Worm (Caenorhabditis elegans) whole organism, L4/young adult: ENCODE measurements around the gene tba-4.
A peak's percentile ranks its signal among the peaks of the same experiment; 100 is the strongest.
"Not testable (repeated sequence)": the region's sequence is repeated elsewhere in the genome, so short reads cannot be mapped to it uniquely, and the experiment has no call there.

ENCODE experiments used
- W03F9.2 ChIP-seq: fragments of 150-350 bp; optimal IDR thresholded peaks from 2 replicates; lab custom pipeline; 2014; ENCODE audit warnings: missing biosample characterization, missing genetic modification characterization
- dao-5 ChIP-seq: sonication (generic microtip); optimal IDR thresholded peaks from 2 replicates; lab custom pipeline; 2016; ENCODE audit warnings: missing genotype, missing genetic modification characterization, moderate library complexity, missing compliant biosample characterization
- him-1 ChIP-seq: sonication (generic microtip); optimal IDR thresholded peaks from 2 replicates; lab custom pipeline; 2016; ENCODE audit warnings: missing genotype, missing genetic modification reagents, missing genetic modification characterization, missing compliant biosample characterization

tba-4 gene

ce11 chrII:10904379-10904778 lies 14.1 kb upstream of the tba-4 start, which contains the start of gene sra-12:
Gene sra-12 (minus strand): TSS chrII:10904479.
- TF ChIP-seq W03F9.2, dao-5, him-1 (tag; lab: Kevin White, UChicago): not testable (repeated sequence)

- TF ChIP-seq dao-5 (tag; lab: Kevin White, UChicago), result no peak
- no peak for TF ChIP-seq W03F9.2 (tag; lab: Kevin White, UChicago)
- no peak for TF ChIP-seq him-1 (tag; lab: Kevin White, UChicago)
Observed at ce11 chrII:10910219-10910618, 8.3 kb upstream of the tba-4 start, which contains the start of gene sra-11. Gene sra-11 (minus strand): TSS chrII:10910319.

ce11 chrII:10912995-10913394 lies 5.5 kb upstream of the tba-4 start:
- no peak for TF ChIP-seq dao-5 (tag; lab: Kevin White, UChicago)
- TF ChIP-seq W03F9.2 (tag; lab: Kevin White, UChicago), result no peak
- TF ChIP-seq him-1 (tag; lab: Kevin White, UChicago), result no peak

- TF ChIP-seq him-1 (tag; lab: Kevin White, UChicago), result no peak
- no peak for TF ChIP-seq W03F9.2 (tag; lab: Kevin White, UChicago)
- no peak for TF ChIP-seq dao-5 (tag; lab: Kevin White, UChicago)
Observed at ce11 chrII:10914366-10914765, 4.1 kb upstream of the tba-4 start, which contains the start of gene F44F4.15. Gene F44F4.15 (plus strand): TSS chrII:10914666.

- TF ChIP-seq W03F9.2 (tag; lab: Kevin White, UChicago) (no peak), dao-5 (tag; lab: Kevin White, UChicago) (no peak), him-1 (tag; lab: Kevin White, UChicago) (no peak)
Observed at ce11 chrII:10915732-10916131, 2.8 kb upstream of the tba-4 start, which contains the start of gene F44F4.9. Gene F44F4.9 (minus strand): TSS chrII:10915832.

- no peak for TF ChIP-seq dao-5 (tag; lab: Kevin White, UChicago)
- no peak for TF ChIP-seq W03F9.2 (tag; lab: Kevin White, UChicago)
- TF ChIP-seq him-1 (tag; lab: Kevin White, UChicago), result no peak
Observed at ce11 chrII:10917174-10917573, 1.3 kb upstream of the tba-4 start, which contains the start of gene F44F4.10. Gene F44F4.10 (minus strand): TSS chrII:10917274.

ce11 chrII:10922874-10923273 lies 4.4 kb downstream of the tba-4 start, which contains the start of gene Y19D2B.1:
Gene Y19D2B.1 (minus strand): TSS chrII:10922974.
- not testable (repeated sequence) for TF ChIP-seq dao-5, W03F9.2, him-1 (tag; lab: Kevin White, UChicago)

ce11 chrII:10923948-10924347 lies 5.4 kb downstream of the tba-4 start, which contains the start of gene Y19D2B.2:
Gene Y19D2B.2 (plus strand): TSS chrII:10924248.
- TF ChIP-seq him-1 (tag; lab: Kevin White, UChicago), result no peak
- TF ChIP-seq dao-5 (tag; lab: Kevin White, UChicago), result no peak
- TF ChIP-seq W03F9.2 (tag; lab: Kevin White, UChicago), result no peak

- no peak for TF ChIP-seq W03F9.2 (tag; lab: Kevin White, UChicago)
- no peak for TF ChIP-seq him-1 (tag; lab: Kevin White, UChicago)
- TF ChIP-seq dao-5 (tag; lab: Kevin White, UChicago), result no peak
Observed at ce11 chrII:10924669-10925068, 6.2 kb downstream of the tba-4 start.

ce11 chrII:10925804-10926570 lies 7.5 kb downstream of the tba-4 start, which contains the start of gene metr-1:
Gene metr-1 (plus strand): TSS chrII:10926561.
- TF ChIP-seq W03F9.2 (tag; lab: Kevin White, UChicago), result peak; percentile 39
- no peak for TF ChIP-seq dao-5 (tag; lab: Kevin White, UChicago)

ce11 chrII:10930678-10931650 lies 12.5 kb downstream of the tba-4 start:
- no peak for TF ChIP-seq him-1 (tag; lab: Kevin White, UChicago)
- no peak for TF ChIP-seq dao-5 (tag; lab: Kevin White, UChicago)
- TF ChIP-seq W03F9.2 (tag; lab: Kevin White, UChicago), result no peak

ce11 chrII:10932305-10932704 lies 13.8 kb downstream of the tba-4 start:
- TF ChIP-seq him-1 (tag; lab: Kevin White, UChicago) (no peak), dao-5 (tag; lab: Kevin White, UChicago) (no peak), W03F9.2 (tag; lab: Kevin White, UChicago) (no peak)
